Worm (Caenorhabditis elegans) whole organism, young adult: ENCODE measurements around the gene T08G3.11.

Source experiments
- B0261.1 ChIP-seq: sonication (generic microtip); optimal IDR thresholded peaks from 2 replicates; lab custom pipeline; 2016; ENCODE audit warnings: mild to moderate bottlenecking, missing genetic modification characterization, moderate library complexity, missing compliant biosample characterization
- C06A6.2 ChIP-seq: fragments of 200-800 bp; sonication (Bioruptor generic); conservative IDR thresholded peaks from 2 replicates; pipeline ENCODE4 v1.3.6; 2022; ENCODE audit warnings: missing genetic modification characterization, missing compliant biosample characterization
- F10E7.11 ChIP-seq: sonication (generic microtip); optimal IDR thresholded peaks from 2 replicates; lab custom pipeline; 2017; ENCODE audit warnings: mild to moderate bottlenecking, missing genetic modification characterization, moderate library complexity, missing compliant biosample characterization
- F37B4.10 ChIP-seq: fragments of 200-800 bp; sonication (Bioruptor generic); IDR thresholded peaks from 2 replicates; pipeline ENCODE4 v1.3.6; 2022; ENCODE audit warnings: missing genetic modification characterization, missing compliant biosample characterization
- F39B2.1 ChIP-seq: fragments of 200-800 bp; sonication (Bioruptor generic); IDR thresholded peaks from 2 replicates; pipeline ENCODE4 v1.3.6; 2022; ENCODE audit warnings: missing genetic modification reagents, missing genetic modification characterization, missing compliant biosample characterization
- F55B11.4 ChIP-seq: sonication (generic microtip); optimal IDR thresholded peaks from 2 replicates; lab custom pipeline; 2016; ENCODE audit warnings: missing compliant biosample characterization, missing genetic modification characterization, borderline replicate concordance; ENCODE audit not compliant: insufficient read depth
- K12H6.12 ChIP-seq: fragments of 200-800 bp; sonication (Bioruptor generic); optimal IDR thresholded peaks from 2 replicates; lab custom pipeline; 2018; ENCODE audit warnings: mild to moderate bottlenecking, missing genetic modification characterization, missing compliant biosample characterization
- aptf-2 ChIP-seq: fragments of 200-800 bp; sonication (Bioruptor generic); conservative IDR thresholded peaks from 2 replicates; pipeline ENCODE4 v1.3.6; 2022; ENCODE audit warnings: missing genetic modification reagents, missing genetic modification characterization, missing compliant biosample characterization
- attf-5 ChIP-seq: fragments of 200-800 bp; sonication (Bioruptor generic); optimal IDR thresholded peaks from 2 replicates; lab custom pipeline; 2018; ENCODE audit warnings: mild to moderate bottlenecking, missing genetic modification characterization, missing compliant biosample characterization
- ccch-3 ChIP-seq: fragments of 200-800 bp; sonication (Bioruptor generic); optimal IDR thresholded peaks from 2 replicates; lab custom pipeline; 2018; ENCODE audit warnings: mild to moderate bottlenecking, missing genetic modification characterization, missing compliant biosample characterization
- cebp-2 ChIP-seq: fragments of 200-800 bp; sonication (Bioruptor generic); IDR thresholded peaks from 2 replicates; pipeline ENCODE4 v1.3.6; 2022; ENCODE audit warnings: missing genetic modification characterization, missing compliant biosample characterization
- ceh-79 ChIP-seq: sonication (generic microtip); optimal IDR thresholded peaks from 2 replicates; lab custom pipeline; 2017; ENCODE audit warnings: mild to moderate bottlenecking, missing genetic modification characterization, missing compliant biosample characterization
- ceh-91 ChIP-seq: fragments of 200-800 bp; sonication (Bioruptor generic); IDR thresholded peaks from 2 replicates; pipeline ENCODE4 v1.3.6; 2022; ENCODE audit warnings: missing genetic modification reagents, missing genetic modification characterization, missing compliant biosample characterization
- dpl-1 ChIP-seq: fragments of 150-350 bp; optimal IDR thresholded peaks from 2 replicates; lab custom pipeline; 2014; ENCODE audit warnings: missing biosample characterization, missing genetic modification reagents, missing genetic modification characterization
- efl-1 ChIP-seq: fragments of 150-350 bp; optimal IDR thresholded peaks from 2 replicates; lab custom pipeline; 2014; ENCODE audit warnings: missing biosample characterization, missing genetic modification reagents, missing genetic modification characterization
- ets-4 ChIP-seq: fragments of 200-800 bp; sonication (Bioruptor generic); optimal IDR thresholded peaks from 2 replicates; lab custom pipeline; 2018; ENCODE audit warnings: mild to moderate bottlenecking, missing genetic modification characterization, missing compliant biosample characterization
- let-526 ChIP-seq: fragments of 200-800 bp; sonication (Bioruptor generic); IDR thresholded peaks from 2 replicates; pipeline ENCODE4 v1.3.6; 2022; ENCODE audit warnings: missing genetic modification reagents, missing genetic modification characterization, missing compliant biosample characterization
- lin-26 ChIP-seq: fragments of 200-800 bp; sonication (Bioruptor generic); IDR thresholded peaks from 2 replicates; pipeline ENCODE4 v1.3.6; 2022; ENCODE audit warnings: missing genetic modification reagents, missing genetic modification characterization, missing compliant biosample characterization
- lin-40 ChIP-seq: sonication (generic microtip); optimal IDR thresholded peaks from 2 replicates; lab custom pipeline; 2016; ENCODE audit warnings: missing genetic modification characterization, mild to moderate bottlenecking, missing compliant biosample characterization, missing genotype, missing genetic modification reagents
- madf-3 ChIP-seq: fragments of 200-800 bp; sonication (Bioruptor generic); IDR thresholded peaks from 2 replicates; pipeline ENCODE4 v1.3.6; 2022; ENCODE audit warnings: missing genetic modification reagents, missing genetic modification characterization, missing compliant biosample characterization
- nfya-2 ChIP-seq: fragments of 200-800 bp; sonication (Bioruptor generic); IDR thresholded peaks from 2 replicates; pipeline ENCODE4 v1.3.6; 2022; ENCODE audit warnings: missing genetic modification reagents, missing genetic modification characterization, missing compliant biosample characterization
- nhr-80 ChIP-seq: sonication (generic microtip); optimal IDR thresholded peaks from 2 replicates; lab custom pipeline; 2016; ENCODE audit warnings: missing genetic modification characterization, missing compliant biosample characterization
- nhr-90 ChIP-seq: sonication (generic microtip); optimal IDR thresholded peaks from 2 replicates; lab custom pipeline; 2016; ENCODE audit warnings: missing genotype, mild to moderate bottlenecking, missing genetic modification characterization, missing compliant biosample characterization
- rcor-1 ChIP-seq: fragments of 200-800 bp; sonication (Bioruptor generic); IDR thresholded peaks from 2 replicates; pipeline ENCODE4 v1.3.6; 2022; ENCODE audit warnings: missing genetic modification reagents, missing genetic modification characterization, missing compliant biosample characterization
- snpc-3.4 ChIP-seq: sonication (generic microtip); optimal IDR thresholded peaks from 2 replicates; lab custom pipeline; 2017; ENCODE audit warnings: missing genetic modification characterization, mild to moderate bottlenecking, missing compliant biosample characterization, antibody characterized with exemption, moderate library complexity, missing genotype, missing genetic modification reagents
- sptf-2 ChIP-seq: fragments of 200-800 bp; sonication (Bioruptor generic); optimal IDR thresholded peaks from 2 replicates; lab custom pipeline; 2018; ENCODE audit warnings: mild to moderate bottlenecking, missing genetic modification characterization, missing compliant biosample characterization
- tbp1 ChIP-seq: fragments of 200-800 bp; sonication (Bioruptor generic); optimal IDR thresholded peaks from 2 replicates; lab custom pipeline; 2018; ENCODE audit warnings: mild to moderate bottlenecking, missing genetic modification characterization, missing compliant biosample characterization
- zfh-2 ChIP-seq: fragments of 200-800 bp; sonication (Bioruptor generic); conservative IDR thresholded peaks from 2 replicates; pipeline ENCODE4 v1.3.6; 2022; ENCODE audit warnings: missing genetic modification reagents, missing genetic modification characterization, missing compliant biosample characterization
- ztf-25 ChIP-seq: fragments of 200-800 bp; sonication (Bioruptor generic); IDR thresholded peaks from 2 replicates; pipeline ENCODE4 v1.3.6; 2022; ENCODE audit warnings: missing genetic modification reagents, missing genetic modification characterization, missing compliant biosample characterization
- ztf-26 ChIP-seq: sonication (generic microtip); optimal IDR thresholded peaks from 2 replicates; lab custom pipeline; 2017; ENCODE audit warnings: missing genetic modification characterization, missing compliant biosample characterization
- ztf-28 ChIP-seq: fragments of 200-800 bp; sonication (Bioruptor generic); IDR thresholded peaks from 2 replicates; pipeline ENCODE4 v1.3.6; 2022; ENCODE audit warnings: missing genetic modification reagents, missing genetic modification characterization, missing compliant biosample characterization

The T08G3.11 gene

ce11 chrV:16497504-16497903, 18.3 kb upstream of the T08G3.11 start, which contains the start of gene srh-136 (continued):
- TF ChIP-seq tbp1 (GFP tag; lab: Kevin White, UChicago) (no peak), nhr-90 (tag; lab: Kevin White, UChicago) (no peak), ztf-26 (no peak)

DNA sequence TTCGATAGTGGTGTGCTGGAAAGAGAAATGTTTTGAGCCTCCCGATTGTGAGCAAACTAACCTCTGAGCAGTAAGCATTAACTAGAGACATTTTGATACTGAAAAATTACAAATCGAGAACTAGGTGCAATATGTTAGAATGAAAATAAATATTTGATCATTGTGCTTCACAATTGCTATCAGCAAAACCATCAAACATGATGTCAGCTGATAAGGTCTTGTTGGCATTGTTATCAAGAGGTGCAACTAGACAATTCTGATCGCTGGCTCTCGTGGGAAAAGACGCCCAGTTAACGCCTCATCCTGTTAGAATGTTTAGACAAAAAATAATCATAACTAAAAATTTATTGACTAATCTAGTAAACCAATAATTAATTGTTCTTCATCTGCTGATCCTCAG, 15.2 kb upstream of the T08G3.11 start, which contains the start of gene comt-2:
comt-2 (minus strand) TSS at position 131 of the 400 bp plus-strand sequence.
- TF ChIP-seq let-526 (GFP tag; lab: Robert Waterston, UW), result no peak
- TF ChIP-seq nhr-80 (tag; lab: Kevin White, UChicago), result peak; percentile 49
- TF ChIP-seq, all 124 proteins: peak for 1

DNA sequence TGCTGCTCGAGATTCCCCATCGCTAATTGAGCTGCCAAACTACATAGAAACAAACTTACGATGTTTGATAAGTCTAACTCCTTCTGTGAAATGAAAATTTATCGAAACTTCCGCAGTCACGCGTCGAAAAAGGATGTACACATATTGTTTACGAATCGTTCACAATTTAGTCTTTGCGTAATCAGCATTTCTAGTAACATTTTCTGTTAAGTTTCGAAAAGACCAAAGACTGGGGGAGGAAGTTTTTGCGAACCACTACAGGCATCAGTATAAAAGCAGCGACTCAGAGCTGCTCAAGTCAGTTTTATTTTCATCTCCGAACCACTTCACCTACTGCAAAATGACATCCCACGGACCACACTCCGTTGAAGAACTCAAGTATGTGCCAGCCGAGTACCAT, 9.0 kb upstream of the T08G3.11 start, which contains the start of gene sqst-4:
sqst-4 (plus strand) TSS at position 301 of the 400 bp plus-strand sequence.
- TF ChIP-seq F55B11.4 (tag; lab: Kevin White, UChicago), result no peak
- no peak for TF ChIP-seq snpc-3.4 (tag; lab: Kevin White, UChicago)
- no peak for TF ChIP-seq ztf-25 (GFP tag; lab: Robert Waterston, UW)
- no peak for TF ChIP-seq rcor-1 (GFP tag; lab: Robert Waterston, UW)
- TF ChIP-seq nhr-90 (tag; lab: Kevin White, UChicago), result no peak
- TF ChIP-seq ets-4 (GFP tag; lab: Kevin White, UChicago), result no peak
- no peak for TF ChIP-seq attf-5 (GFP tag; lab: Kevin White, UChicago)
- no peak for TF ChIP-seq cebp-2 (GFP tag; lab: Robert Waterston, UW)
- no peak for TF ChIP-seq ccch-3 (GFP tag; lab: Kevin White, UChicago)

- TF ChIP-seq rcor-1 (GFP tag; lab: Robert Waterston, UW) (no peak), aptf-2 (GFP tag; lab: Robert Waterston, UW) (no peak), lin-40 (tag; lab: Kevin White, UChicago) (no peak), dpl-1 (no peak), lin-26 (no peak), ceh-79 (tag; lab: Kevin White, UChicago) (no peak), ztf-28 (no peak), nfya-2 (GFP tag; lab: Robert Waterston, UW) (no peak)
- TF ChIP-seq, all 124 proteins: peak for 0
These were observed 8.3 kb upstream of the T08G3.11 start, which contains the start of gene Y32B12A.5 for ce11 chrV:16487474-16487873. TSS of gene Y32B12A.5 (minus strand) at chrV:16487574.

ce11 chrV:16483681-16484080, 4.5 kb upstream of the T08G3.11 start, which contains the start of gene srh-139:
TSS of gene srh-139 (plus strand) at chrV:16483981.
- TF ChIP-seq B0261.1, result no peak
- no peak for TF ChIP-seq efl-1 (GFP tag; lab: Kevin White, UChicago)
- TF ChIP-seq ceh-91 (GFP tag; lab: Robert Waterston, UW), result no peak
- no peak for TF ChIP-seq F39B2.1
- TF ChIP-seq K12H6.12 (tag; lab: Kevin White, UChicago), result no peak
- no peak for TF ChIP-seq F55B11.4 (tag; lab: Kevin White, UChicago)
- TF ChIP-seq F10E7.11 (tag; lab: Kevin White, UChicago), result no peak
- TF ChIP-seq sptf-2, result no peak
- no peak for TF ChIP-seq ztf-25 (GFP tag; lab: Robert Waterston, UW)
- no peak for TF ChIP-seq C06A6.2 (GFP tag; lab: Robert Waterston, UW)
- no peak for TF ChIP-seq zfh-2
- no peak for TF ChIP-seq madf-3 (GFP tag; lab: Robert Waterston, UW)
- no peak for TF ChIP-seq F37B4.10 (GFP tag; lab: Robert Waterston, UW)
